Worm (Caenorhabditis elegans): ENCODE results near the gene F21C10.5.

F21C10.5 gene

ce11 chrV:9090824-9091798, 34.3 kb upstream of the F21C10.5 start:
- peak; percentile 18 for TF ChIP-seq snpc-4 (tag; optimal IDR thresholded peaks at IDR 0.05)

ce11 chrV:9092209-9092608, 33.2 kb upstream of the F21C10.5 start, which contains the start of gene T27E4.1:
T27E4.1 (plus strand) TSS chrV:9092345.
- TF ChIP-seq nhr-129 (tag; optimal IDR thresholded peaks at IDR 0.05), result peak; percentile 24
- no peak for TF ChIP-seq lin-39 (tag; optimal IDR thresholded peaks at IDR 0.05)
- TF ChIP-seq C34F6.9 (tag; optimal IDR thresholded peaks at IDR 0.05), result peak; percentile 40
- TF ChIP-seq ceh-16 (tag; optimal IDR thresholded peaks at IDR 0.05), result no peak
- peak; percentile 53 for TF ChIP-seq zag-1 (tag; optimal IDR thresholded peaks at IDR 0.05)
- peak; percentile 53 for TF ChIP-seq unc-55 (GFP tag; optimal IDR thresholded peaks at IDR 0.05)
- TF ChIP-seq sma-9 (GFP tag; optimal IDR thresholded peaks at IDR 0.05), result peak; percentile 28
- TF ChIP-seq sma-9 (tag; optimal IDR thresholded peaks at IDR 0.05), result no peak
- TF ChIP-seq lsy-2 (tag; optimal IDR thresholded peaks at IDR 0.05), result peak in 1 of 2 experiments; percentile 4

ce11 chrV:9094060-9094628, 31.3 kb upstream of the F21C10.5 start:
- TF ChIP-seq nhr-23 (tag; optimal IDR thresholded peaks at IDR 0.05) (no peak), egl-27 (tag; optimal IDR thresholded peaks at IDR 0.05) (no peak), mab-5 (tag; optimal IDR thresholded peaks at IDR 0.05) (no peak), zag-1 (tag; optimal IDR thresholded peaks at IDR 0.05) (no peak), elt-3 (tag; optimal IDR thresholded peaks at IDR 0.05) (no peak), ZK546.5 (tag; optimal IDR thresholded peaks at IDR 0.05) (no peak), aly-2 (tag; optimal IDR thresholded peaks at IDR 0.05) (no peak), sem-4 (tag; optimal IDR thresholded peaks at IDR 0.05) (no peak), lin-11 (tag; optimal IDR thresholded peaks at IDR 0.05) (peak; percentile 7), nhr-25 (tag; optimal IDR thresholded peaks at IDR 0.05) (peak; percentile 5), nhr-12 (tag; optimal IDR thresholded peaks at IDR 0.05) (no peak), peb-1 (tag; optimal IDR thresholded peaks at IDR 0.05) (no peak), F13H6.1 (tag; optimal IDR thresholded peaks at IDR 0.05) (peak; percentile 75), lsy-2 (tag; optimal IDR thresholded peaks at IDR 0.05) (peak in 1 of 2 experiments; percentile 72), Y55F3AM.14 (GFP tag; optimal IDR thresholded peaks at IDR 0.05) (peak; percentile 48), unc-62 (GFP tag; optimal IDR thresholded peaks at IDR 0.05) (no peak), skn-1 (tag; optimal IDR thresholded peaks at IDR 0.05) (no peak), ztf-1 (GFP tag; conservative IDR thresholded peaks at IDR 0.05) (no peak), unc-39 (tag; optimal IDR thresholded peaks at IDR 0.05) (no peak), unc-55 (GFP tag; optimal IDR thresholded peaks at IDR 0.05) (peak; percentile 0), dmd-4 (tag; optimal IDR thresholded peaks at IDR 0.05) (no peak), ztf-11 (tag; optimal IDR thresholded peaks at IDR 0.05) (no peak), blmp-1 (tag; optimal IDR thresholded peaks at IDR 0.05; ENCODE audit: insufficient read depth) (no peak), sma-9 (GFP tag; optimal IDR thresholded peaks at IDR 0.05) (peak; percentile 96), sma-9 (tag; optimal IDR thresholded peaks at IDR 0.05) (no peak), sma-3 (GFP tag; optimal IDR thresholded peaks at IDR 0.05) (peak; percentile 58), ztf-4 (tag; optimal IDR thresholded peaks at IDR 0.05) (peak; percentile 35), nhr-6 (tag; optimal IDR thresholded peaks at IDR 0.05) (no peak), elt-1 (tag; optimal IDR thresholded peaks at IDR 0.05) (no peak), nhr-129 (tag; optimal IDR thresholded peaks at IDR 0.05) (peak; percentile 93), nhr-21 (tag; optimal IDR thresholded peaks at IDR 0.05) (peak; percentile 21), mdl-1 (tag; optimal IDR thresholded peaks at IDR 0.05) (peak in 1 of 2 experiments; percentile 39), lin-39 (tag; optimal IDR thresholded peaks at IDR 0.05) (no peak), gmeb-1 (tag; optimal IDR thresholded peaks at IDR 0.05) (peak; percentile 51), mbf-1 (tag; optimal IDR thresholded peaks at IDR 0.05) (no peak), nhr-77 (tag; optimal IDR thresholded peaks at IDR 0.05) (no peak), fos-1 (tag; optimal IDR thresholded peaks at IDR 0.05) (no peak), snpc-4 (tag; optimal IDR thresholded peaks at IDR 0.05) (peak; percentile 35), ceh-82 (tag; optimal IDR thresholded peaks at IDR 0.05) (no peak), lin-13 (GFP tag; optimal IDR thresholded peaks at IDR 0.05) (no peak), nhr-10 (tag; optimal IDR thresholded peaks at IDR 0.05) (no peak), C34F6.9 (tag; optimal IDR thresholded peaks at IDR 0.05) (peak; percentile 68), R02D3.7 (tag; optimal IDR thresholded peaks at IDR 0.05) (no peak), alr-1 (tag; optimal IDR thresholded peaks at IDR 0.05) (no peak), crh-2 (tag; optimal IDR thresholded peaks at IDR 0.05) (peak; percentile 81), ama-1 (optimal IDR thresholded peaks at IDR 0.05) (peak; percentile 46)
